Fruit fly (Drosophila melanogaster): ENCODE measurements around the gene CG34012.

CG34012 gene

DNA sequence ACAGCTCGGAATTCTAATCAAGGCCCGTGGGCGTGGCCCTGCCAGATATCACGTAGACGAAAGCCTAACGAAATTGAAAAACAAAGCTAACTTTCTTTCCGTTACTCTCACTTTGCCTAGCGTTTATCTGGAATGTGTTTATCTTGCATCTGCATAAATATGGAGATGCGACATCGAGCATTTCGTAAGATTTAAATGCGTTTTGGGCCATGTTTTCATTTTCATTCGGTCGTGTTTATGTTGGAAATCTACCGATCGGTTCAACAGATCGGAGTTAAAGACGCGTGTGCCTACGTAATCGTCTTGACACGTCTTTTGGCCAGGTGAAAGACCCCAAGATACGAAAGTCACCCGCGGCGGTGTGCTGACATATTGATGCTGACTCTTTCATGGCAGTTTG lies 38.4 kb upstream of the CG34012 start (continued):
- TF ChIP-seq sd (tag; optimal IDR thresholded peaks at IDR 0.05) (peak; percentile 88), CG4820 (GFP tag; optimal IDR thresholded peaks at IDR 0.05) (no peak), Blimp-1 (GFP tag; optimal IDR thresholded peaks at IDR 0.05) (peak; percentile 99)

DNA sequence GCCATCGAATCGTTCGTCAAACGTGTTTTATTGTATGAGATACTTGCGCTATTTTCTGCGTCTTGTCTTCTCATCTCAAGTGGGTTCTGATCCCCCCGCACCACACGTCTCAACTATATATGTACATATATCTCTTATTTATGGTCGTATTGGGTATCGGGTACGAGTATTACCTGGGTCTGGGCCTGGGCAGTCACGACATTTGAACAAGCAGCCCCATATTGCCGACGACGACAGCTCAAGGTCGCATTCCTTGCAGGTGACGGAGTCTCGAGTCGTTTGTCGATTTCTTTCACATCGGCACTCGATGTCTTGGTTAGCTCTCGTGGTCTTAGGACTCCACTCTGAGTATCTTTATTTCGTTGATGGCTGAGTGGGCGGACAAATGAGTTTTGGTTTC lies 35.8 kb upstream of the CG34012 start:
- TF ChIP-seq E2f1 (GFP tag; IDR thresholded peaks at IDR 0.05): no peak
- no peak for TF ChIP-seq CG17612 (GFP tag; IDR thresholded peaks at IDR 0.05)
- TF ChIP-seq ci (GFP tag; IDR thresholded peaks at IDR 0.05): no peak
- TF ChIP-seq sc (optimal IDR thresholded peaks at IDR 0.05): no peak
- no peak for TF ChIP-seq sc (GFP tag; optimal IDR thresholded peaks at IDR 0.05)
- no peak for TF ChIP-seq slbo (GFP tag; IDR thresholded peaks at IDR 0.05)
- no peak for TF ChIP-seq CG17912 (GFP tag; optimal IDR thresholded peaks at IDR 0.05)
- no peak for TF ChIP-seq her (GFP tag; optimal IDR thresholded peaks at IDR 0.05)
- TF ChIP-seq bowl (GFP tag; IDR thresholded peaks at IDR 0.05): 0 out of 2 replicates have a peak, but pooled peaks have one; percentile 10
- TF ChIP-seq sd (tag; optimal IDR thresholded peaks at IDR 0.05): peak; percentile 92
- no peak for TF ChIP-seq CG33557 (GFP tag; optimal IDR thresholded peaks at IDR 0.05)
- TF ChIP-seq Xbp1 (GFP tag; optimal IDR thresholded peaks at IDR 0.05): no peak
- TF ChIP-seq fd96Cb (tag; optimal IDR thresholded peaks at IDR 0.05): no peak
- TF ChIP-seq CG13894 (tag; optimal IDR thresholded peaks at IDR 0.05): peak; percentile 85
- no peak for TF ChIP-seq CG32767 (GFP tag; IDR thresholded peaks at IDR 0.05)

DNA sequence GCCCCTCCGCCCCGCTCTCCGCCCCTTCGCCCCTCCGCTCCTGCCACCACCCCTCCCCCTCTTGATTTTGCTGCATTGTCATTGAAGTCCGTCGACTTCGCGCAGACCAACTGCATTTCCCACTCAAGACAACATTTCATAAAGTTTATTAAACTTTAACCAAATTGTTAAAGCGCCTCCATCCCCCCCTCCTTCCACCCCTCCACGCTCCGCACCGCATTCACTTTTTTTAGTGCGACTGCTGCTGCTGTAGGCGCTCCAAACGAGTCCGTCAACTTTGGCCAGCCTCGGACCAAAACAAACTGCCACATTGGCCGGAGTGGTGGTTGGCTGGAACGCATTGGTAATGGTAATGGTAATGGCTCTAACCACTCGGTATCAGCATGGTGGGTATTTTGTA lies 29.6 kb upstream of the CG34012 start:
- TF ChIP-seq crol (GFP tag; IDR thresholded peaks at IDR 0.05) (peak; percentile 78), Drgx (GFP tag; IDR thresholded peaks at IDR 0.05) (0 out of 2 replicates have a peak, but pooled peaks have one; percentile 17), bbx (GFP tag; IDR thresholded peaks at IDR 0.05; ENCODE audit: partially characterized antibody) (0 out of 2 replicates have a peak, but pooled peaks have one; percentile 17), hb (GFP tag; IDR thresholded peaks at IDR 0.05; ENCODE audit: partially characterized antibody) (no peak)

DNA sequence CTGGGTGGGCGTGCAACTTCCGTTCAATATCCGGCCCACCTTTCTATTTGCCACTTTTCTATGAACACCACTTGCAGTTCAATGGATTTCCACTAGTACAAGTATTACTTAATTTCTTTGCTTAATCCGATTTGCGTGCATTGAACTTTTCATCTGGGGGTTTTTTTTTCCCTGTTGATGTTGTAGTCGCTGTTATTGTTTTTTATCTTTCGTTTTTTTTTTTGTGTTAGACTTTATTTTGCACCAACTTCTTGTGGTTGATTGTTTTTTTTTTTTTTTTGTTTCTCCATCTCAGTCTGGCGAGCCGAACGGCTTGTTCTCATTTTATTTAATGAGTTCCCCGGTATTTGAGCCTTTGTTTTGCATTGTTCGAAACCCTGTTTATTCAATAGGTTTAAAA lies 27.0 kb upstream of the CG34012 start:
- TF ChIP-seq Taf1 (GFP tag; IDR thresholded peaks at IDR 0.05) (no peak), Fer3 (tag; optimal IDR thresholded peaks at IDR 0.05) (no peak), bsh (GFP tag; optimal IDR thresholded peaks at IDR 0.05) (peak in 1 of 2 experiments; percentile 2), eve (GFP tag; optimal IDR thresholded peaks at IDR 0.05) (peak in 1 of 2 experiments; percentile 62)

DNA sequence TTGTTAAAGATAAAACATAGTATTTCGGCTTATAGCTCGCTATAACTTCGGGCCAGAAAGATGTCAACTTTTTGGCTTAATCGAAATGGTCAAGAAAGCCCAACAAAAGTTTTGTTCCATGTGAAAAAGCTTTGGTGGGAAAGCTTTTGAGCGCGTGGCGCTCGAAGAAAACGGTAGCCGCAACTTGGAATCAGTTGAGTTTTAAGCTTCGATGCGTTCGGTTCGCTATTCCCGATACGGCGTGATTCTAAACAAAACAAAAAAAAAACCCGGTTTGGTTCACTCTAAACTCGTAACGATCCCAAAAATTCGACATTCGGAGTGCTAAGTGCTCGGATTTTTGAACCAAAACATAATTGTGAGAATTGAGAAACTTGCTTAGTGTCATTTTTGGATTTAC lies 26.5 kb upstream of the CG34012 start, which contains the start of gene IRSp53:
TSS of gene IRSp53 (plus strand) at position 204 of the 400 bp plus-strand sequence.
- TF ChIP-seq CG13287 (GFP tag; IDR thresholded peaks at IDR 0.05; ENCODE audit: partially characterized antibody) (peak; percentile 31; the same call in 1 of the 2 replicates), pnt (GFP tag; optimal IDR thresholded peaks at IDR 0.05) (no peak), pb (GFP tag; optimal IDR thresholded peaks at IDR 0.05) (no peak), Optix (GFP tag; IDR thresholded peaks at IDR 0.05) (no peak), Bgb (GFP tag; IDR thresholded peaks at IDR 0.05; ENCODE audit: partially characterized antibody) (0 out of 2 replicates have a peak, but pooled peaks have one; percentile 17), sens (GFP tag) (peak; percentile 57), fd96Cb (tag; optimal IDR thresholded peaks at IDR 0.05) (no peak), corto (GFP tag; optimal IDR thresholded peaks at IDR 0.05) (peak; percentile 0), gro (GFP tag; optimal IDR thresholded peaks at IDR 0.05) (peak; percentile 21), bowl (GFP tag; IDR thresholded peaks at IDR 0.05) (no peak), CG11723 (GFP tag; optimal IDR thresholded peaks at IDR 0.05) (no peak), Xrp1 (GFP tag; IDR thresholded peaks at IDR 0.05) (no peak), Nf-YB (GFP tag; optimal IDR thresholded peaks at IDR 0.05) (no peak), Neu2 (GFP tag; optimal IDR thresholded peaks at IDR 0.05; ENCODE audit: borderline replicate concordance) (no peak), Jarid2 (GFP tag; optimal IDR thresholded peaks at IDR 0.05) (peak; percentile 79), sqz (GFP tag; optimal IDR thresholded peaks at IDR 0.05) (peak; percentile 37), ato (GFP tag; IDR thresholded peaks at IDR 0.05; ENCODE audit: partially characterized antibody) (peak; percentile 51; the same call in 1 of the 2 replicates), ash1 (GFP tag; optimal IDR thresholded peaks at IDR 0.05) (no peak), caup (GFP tag; optimal IDR thresholded peaks at IDR 0.05; ENCODE audit: severe bottlenecking) (peak; percentile 11), CTCF (GFP tag; optimal IDR thresholded peaks at IDR 0.05) (peak; percentile 77), Drgx (GFP tag; IDR thresholded peaks at IDR 0.05) (0 out of 2 replicates have a peak, but pooled peaks have one; percentile 5), Gug (GFP tag; IDR thresholded peaks at IDR 0.05) (no peak), CG15514 (GFP tag; optimal IDR thresholded peaks at IDR 0.05) (peak; percentile 61)
